Worm (Caenorhabditis elegans) whole organism, L4/young adult: ENCODE measurements around the gene gnrr-2.

Experiments
- W03F9.2 ChIP-seq: fragments of 150-350 bp; optimal IDR thresholded peaks from 2 replicates; lab custom pipeline; 2014; ENCODE audit warnings: missing biosample characterization, missing genetic modification characterization
- dao-5 ChIP-seq: sonication (generic microtip); optimal IDR thresholded peaks from 2 replicates; lab custom pipeline; 2016; ENCODE audit warnings: missing genotype, missing genetic modification characterization, moderate library complexity, missing compliant biosample characterization
- him-1 ChIP-seq: sonication (generic microtip); optimal IDR thresholded peaks from 2 replicates; lab custom pipeline; 2016; ENCODE audit warnings: missing genotype, missing genetic modification reagents, missing genetic modification characterization, missing compliant biosample characterization

DNA sequence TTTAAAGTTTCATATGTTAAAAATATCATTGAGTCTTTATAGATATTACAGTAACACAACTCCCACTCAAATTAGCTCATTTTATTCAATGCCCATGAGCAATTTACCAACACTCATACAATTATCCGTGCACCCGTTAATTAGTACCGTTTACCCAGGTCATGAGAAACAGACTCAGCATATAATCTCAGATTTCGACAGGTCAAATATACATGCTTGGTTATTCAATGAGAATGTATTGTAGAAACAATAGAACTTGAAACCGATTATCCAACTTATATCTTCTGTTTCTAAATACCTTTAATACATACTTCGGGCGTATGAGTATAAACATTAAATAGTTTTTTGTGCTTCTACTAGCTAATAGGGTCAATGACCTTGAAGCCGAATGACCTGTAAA is 27.3 kb downstream of the gnrr-2 start:
- TF ChIP-seq W03F9.2 (tag; lab: Kevin White, UChicago) = no peak
- no peak for TF ChIP-seq him-1 (tag; lab: Kevin White, UChicago)
- TF ChIP-seq dao-5 = no peak
